Fruit fly (Drosophila melanogaster) whole organism, adult: ENCODE data around the gene Glut4EF.

Experiments
- CG11617 ChIP-seq: fragments of 200-800 bp; sonication (Bioruptor generic); optimal IDR thresholded peaks from 2 replicates; lab custom pipeline; 2017; ENCODE audit warnings: mild to moderate bottlenecking, missing biosample characterization, missing genetic modification reagents, missing genetic modification characterization
- CG12768 ChIP-seq: fragments of 200-800 bp; sonication (Bioruptor generic); optimal IDR thresholded peaks from 2 replicates; lab custom pipeline; 2017; ENCODE audit warnings: missing biosample characterization, missing genetic modification characterization, mild to moderate bottlenecking, moderate library complexity, missing genetic modification reagents
- CG14711 ChIP-seq: fragments of 200-800 bp; sonication (Bioruptor generic); optimal IDR thresholded peaks from 2 replicates; lab custom pipeline; 2018; ENCODE audit warnings: missing biosample characterization, mild to moderate bottlenecking, missing genetic modification characterization, moderate library complexity
- CG1620 ChIP-seq: fragments of 200-800 bp; sonication (Bioruptor generic); optimal IDR thresholded peaks from 2 replicates; lab custom pipeline; 2016; ENCODE audit warnings: missing biosample characterization, missing genetic modification characterization
- CG5204 ChIP-seq: fragments of 200-800 bp; sonication (Bioruptor generic); optimal IDR thresholded peaks from 2 replicates; lab custom pipeline; 2016; ENCODE audit warnings: missing biosample characterization, missing genetic modification characterization
- CG7101 ChIP-seq: fragments of 200-800 bp; sonication (Bioruptor generic); optimal IDR thresholded peaks from 2 replicates; lab custom pipeline; 2018; ENCODE audit warnings: missing biosample characterization, mild to moderate bottlenecking, missing genetic modification characterization, moderate library complexity
- Crg-1 ChIP-seq: fragments of 200-800 bp; sonication (Bioruptor generic); optimal IDR thresholded peaks from 2 replicates; lab custom pipeline; 2016; ENCODE audit warnings: missing biosample characterization, missing genetic modification characterization
- Mnt ChIP-seq: fragments of 200-800 bp; sonication (Bioruptor generic); optimal IDR thresholded peaks from 2 replicates; lab custom pipeline; 2016; ENCODE audit warnings: missing biosample characterization, mild to moderate bottlenecking, missing genetic modification characterization
- cnc ChIP-seq, 2 experiments: fragments of >200 bp; optimal IDR thresholded peaks; 2 replicates each; lab custom pipeline; 2017
- kay ChIP-seq: fragments of 200-800 bp; sonication (Bioruptor generic); peaks from one replicate; lab custom pipeline; 2016; ENCODE audit warnings: missing biosample characterization, missing genetic modification characterization, borderline replicate concordance
- ovo ChIP-seq: fragments of 200-800 bp; sonication (Bioruptor generic); optimal IDR thresholded peaks from 2 replicates; lab custom pipeline; 2016; ENCODE audit warnings: missing biosample characterization, missing genetic modification characterization
- pad ChIP-seq: fragments of 200-800 bp; sonication (Bioruptor generic); optimal IDR thresholded peaks from 3 replicates; lab custom pipeline; 2017; ENCODE audit warnings: missing biosample characterization, missing genetic modification characterization, mild to moderate bottlenecking, moderate library complexity, missing genetic modification reagents
- tj ChIP-seq: fragments of 200-800 bp; sonication (Bioruptor generic); optimal IDR thresholded peaks from 3 replicates; lab custom pipeline; 2017; ENCODE audit warnings: missing biosample characterization, mild to moderate bottlenecking, missing genetic modification characterization, moderate library complexity

DNA sequence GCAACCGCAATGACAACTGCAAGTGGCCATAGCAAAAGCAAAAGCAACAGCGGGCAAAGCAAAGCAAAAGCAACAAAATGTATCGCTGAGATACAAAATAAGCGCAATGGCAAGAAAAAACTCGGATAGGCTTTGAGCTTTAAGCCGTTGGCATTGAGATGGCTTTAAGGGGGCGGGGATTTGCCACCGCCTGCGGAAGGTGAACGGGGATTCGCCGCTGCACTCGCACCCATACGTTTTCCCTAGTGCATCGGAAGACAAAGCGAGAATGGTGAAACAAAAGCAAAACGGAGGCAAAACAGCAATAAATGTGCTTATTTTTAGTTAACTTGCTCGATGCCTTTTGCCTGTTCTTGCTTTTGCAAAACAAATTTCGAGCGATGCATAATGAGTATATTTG, 15.3 kb downstream of the Glut4EF start:
- no peak for TF ChIP-seq cnc (optimal IDR thresholded peaks at IDR 0.05; lab: Kevin White, UChicago)
- TF ChIP-seq Mnt (GFP tag; lab: Kevin White, UChicago) = no peak
- TF ChIP-seq CG11617 (GFP tag; lab: Kevin White, UChicago) = no peak
- no peak for TF ChIP-seq Crg-1 (GFP tag; lab: Kevin White, UChicago)
- TF ChIP-seq CG1620 (GFP tag; lab: Kevin White, UChicago) = no peak
- no peak for TF ChIP-seq kay (GFP tag; lab: Kevin White, UChicago)
- no peak for TF ChIP-seq CG12768 (GFP tag; lab: Kevin White, UChicago)
- no peak for TF ChIP-seq ovo (GFP tag; lab: Kevin White, UChicago)
- TF ChIP-seq pad (GFP tag; lab: Kevin White, UChicago) = no peak
- TF ChIP-seq CG14711 (tag; lab: Kevin White, UChicago) = no peak
- no peak for TF ChIP-seq CG5204 (GFP tag; lab: Kevin White, UChicago)
- no peak for TF ChIP-seq CG7101 (tag; lab: Kevin White, UChicago)
- TF ChIP-seq tj = no peak
